Worm (Caenorhabditis elegans): ENCODE results near the gene Y39E4B.11.

Gene Y39E4B.11

DNA sequence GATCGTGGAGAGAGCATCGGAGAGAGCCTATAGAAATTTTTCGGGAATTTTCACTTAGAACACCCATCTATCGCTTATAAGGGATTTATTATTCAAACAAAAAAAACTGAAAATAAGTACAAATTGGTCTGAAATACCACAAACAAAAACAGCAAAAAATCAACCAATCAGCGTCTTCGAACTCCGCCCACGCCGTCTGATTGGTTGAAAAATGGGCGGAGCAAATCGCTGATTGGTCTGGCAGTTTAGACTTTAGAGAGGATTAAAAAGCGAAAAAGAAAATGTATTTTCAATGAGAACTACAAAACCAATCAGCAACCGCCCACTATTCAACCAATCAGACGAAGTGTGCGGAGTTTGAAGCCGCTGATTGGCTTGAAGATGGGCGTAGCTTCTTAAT lies 3.7 kb upstream of the Y39E4B.11 start:
- TF ChIP-seq dmd-6 (GFP tag; IDR thresholded peaks at IDR 0.05), result no peak

DNA sequence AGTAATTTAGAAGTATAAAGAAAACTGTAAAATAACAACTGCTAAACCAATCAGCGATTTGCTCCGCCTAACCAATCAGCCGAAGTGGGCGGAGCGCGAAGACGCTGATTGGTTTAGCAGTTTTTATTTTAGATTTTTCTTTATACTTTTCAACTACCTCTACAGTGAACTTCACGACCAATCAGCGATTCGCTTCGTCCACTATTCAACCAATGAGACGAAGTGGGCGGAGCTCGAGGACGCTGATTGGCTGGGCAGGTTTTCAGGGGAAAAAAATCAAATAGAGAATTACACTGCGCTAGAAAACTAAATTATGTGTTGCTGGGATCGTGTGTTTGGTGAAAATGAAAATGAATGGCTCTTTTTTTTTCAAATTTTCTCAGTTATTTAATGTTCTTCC lies 2.9 kb upstream of the Y39E4B.11 start:
- TF ChIP-seq aha-1 (tag) (peak; percentile 65), skn-1 (tag; optimal IDR thresholded peaks at IDR 0.05) (no peak), fos-1 (tag; optimal IDR thresholded peaks at IDR 0.05) (no peak), daf-16 (GFP tag; optimal IDR thresholded peaks at IDR 0.05) (no peak), daf-16 (tag; optimal IDR thresholded peaks at IDR 0.05) (no peak)

DNA sequence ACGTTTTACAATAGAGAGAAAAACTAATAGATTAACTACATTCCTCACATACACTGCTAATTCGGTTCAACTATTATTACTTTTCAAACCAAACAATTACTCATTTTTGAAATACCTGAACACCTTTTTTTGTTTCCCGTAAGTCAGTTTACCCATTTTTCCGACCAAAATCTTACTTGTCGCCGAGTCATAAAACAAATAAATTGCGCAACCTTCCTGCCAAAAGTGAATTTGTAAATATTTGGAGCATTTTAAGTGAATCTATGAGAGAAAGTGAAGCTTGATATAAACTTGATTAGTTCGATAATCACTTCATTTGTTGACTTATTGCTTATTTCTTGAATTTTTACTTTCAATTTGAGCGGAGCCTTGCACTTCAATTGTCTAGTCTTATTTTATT lies 4.2 kb downstream of the Y39E4B.11 start:
- TF ChIP-seq dmd-8 (GFP tag; IDR thresholded peaks at IDR 0.05), result no peak
- no peak for TF ChIP-seq F49E8.2 (tag; optimal IDR thresholded peaks at IDR 0.05; ENCODE audit: borderline replicate concordance)
- no peak for TF ChIP-seq duxl-1 (tag; optimal IDR thresholded peaks at IDR 0.05; ENCODE audit: poor library complexity)
- TF ChIP-seq Y48G9A.11 (GFP tag; IDR thresholded peaks at IDR 0.05), result no peak
- TF ChIP-seq nhr-77 (tag; optimal IDR thresholded peaks at IDR 0.05), result no peak
- no peak for TF ChIP-seq zip-11 (GFP tag; IDR thresholded peaks at IDR 0.05)
- TF ChIP-seq fkh-10 (GFP tag; optimal IDR thresholded peaks at IDR 0.05), result no peak
- no peak for TF ChIP-seq ces-1 (GFP tag; optimal IDR thresholded peaks at IDR 0.05)
- no peak for TF ChIP-seq zag-1 (tag; optimal IDR thresholded peaks at IDR 0.05)
- no peak for TF ChIP-seq gei-8 (GFP tag; optimal IDR thresholded peaks at IDR 0.05)
- no peak for TF ChIP-seq nhr-102 (tag; optimal IDR thresholded peaks at IDR 0.05)
- TF ChIP-seq nhr-11 (tag; optimal IDR thresholded peaks at IDR 0.05), result no peak
- TF ChIP-seq arid-1 (GFP tag; conservative IDR thresholded peaks at IDR 0.05), result no peak
- TF ChIP-seq nhr-76 (tag; optimal IDR thresholded peaks at IDR 0.05), result no peak
- TF ChIP-seq vab-7 (GFP tag; IDR thresholded peaks at IDR 0.05), result no peak
- TF ChIP-seq ctbp-1 (GFP tag; IDR thresholded peaks at IDR 0.05), result no peak
- TF ChIP-seq daf-16 (GFP tag; optimal IDR thresholded peaks at IDR 0.05), result no peak
- no peak for TF ChIP-seq daf-16 (tag; optimal IDR thresholded peaks at IDR 0.05)
- TF ChIP-seq hlh-11 (tag; optimal IDR thresholded peaks at IDR 0.05), result no peak
- TF ChIP-seq nhr-48 (tag; optimal IDR thresholded peaks at IDR 0.05), result no peak

DNA sequence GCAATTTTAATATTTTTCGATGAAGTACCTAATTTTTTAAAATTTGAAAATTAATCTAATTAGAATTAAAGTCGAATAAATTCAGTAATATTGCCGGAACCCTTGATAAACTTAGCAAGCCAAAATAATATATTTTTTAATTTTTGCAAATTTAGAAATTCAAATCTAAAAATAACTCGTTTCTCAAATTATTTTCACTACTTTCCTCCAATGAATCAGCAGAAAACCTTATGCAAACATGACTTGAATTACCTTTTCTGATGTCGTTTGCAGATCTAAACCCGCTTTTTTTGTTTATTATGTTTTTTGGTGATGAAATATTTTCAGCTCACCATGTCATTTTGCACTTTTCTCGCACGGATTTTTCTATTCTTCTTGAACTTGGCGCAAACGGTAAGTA lies 7.6 kb downstream of the Y39E4B.11 start, which contains the start of gene tsp-3:
TSS of gene tsp-3 (plus strand) at position 301 of the 400 bp plus-strand sequence.
- TF ChIP-seq lsy-2 (tag; optimal IDR thresholded peaks at IDR 0.05) (no peak), snpc-4 (tag; optimal IDR thresholded peaks at IDR 0.05) (no peak), egl-43 (GFP tag; IDR thresholded peaks at IDR 0.05) (no peak), daf-12 (tag; optimal IDR thresholded peaks at IDR 0.05) (no peak)

DNA sequence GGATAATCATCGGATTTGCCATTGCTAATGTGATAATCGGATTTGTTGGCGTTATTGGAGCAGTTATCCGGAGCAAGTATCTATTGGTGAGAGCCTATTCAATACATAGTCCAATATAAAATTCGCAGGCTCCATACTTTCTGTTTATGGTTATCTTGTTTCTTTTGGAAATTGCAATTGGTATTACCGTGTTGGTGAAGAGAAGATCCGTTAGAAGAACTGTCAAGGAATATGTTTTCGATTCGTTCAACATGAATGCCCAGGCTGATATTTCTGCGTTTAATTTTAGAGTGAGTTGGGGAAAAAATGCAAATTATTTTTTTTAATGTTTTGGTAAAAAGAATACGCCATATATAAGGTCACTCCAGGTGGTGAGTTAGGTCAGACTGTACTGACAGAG lies 8.3 kb downstream of the Y39E4B.11 start:
- TF ChIP-seq egl-27 (tag; optimal IDR thresholded peaks at IDR 0.05) (no peak), unc-62 (GFP tag; optimal IDR thresholded peaks at IDR 0.05 in 1 of 2) (peak in 1 of 2 experiments; percentile 92), unc-62 (tag; optimal IDR thresholded peaks at IDR 0.05) (no peak), lir-3 (tag; optimal IDR thresholded peaks at IDR 0.05) (no peak), php-3 (GFP tag; IDR thresholded peaks at IDR 0.05) (no peak)

DNA sequence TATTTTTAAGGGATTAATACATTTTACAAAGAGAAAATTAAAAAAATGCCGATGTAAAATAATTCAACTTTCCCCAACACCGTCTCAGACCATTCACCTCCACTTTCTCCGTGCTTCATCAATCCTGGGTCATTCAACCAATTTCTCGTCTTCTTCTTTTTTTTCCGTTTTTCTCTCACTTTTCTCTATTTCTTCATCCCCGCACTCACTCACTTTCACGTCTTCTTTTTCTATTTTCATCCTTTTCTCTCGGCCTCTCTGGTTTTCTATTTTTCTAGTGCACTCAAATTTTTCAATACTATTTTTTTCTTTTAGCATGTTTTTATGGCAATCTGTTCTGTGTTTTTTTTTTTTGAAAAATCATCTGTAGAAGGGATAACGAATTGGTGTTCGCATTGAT lies 10.9 kb downstream of the Y39E4B.11 start:
- no peak for TF ChIP-seq Y105C5A.15 (GFP tag; IDR thresholded peaks at IDR 0.05)
- TF ChIP-seq nhr-77 (tag; optimal IDR thresholded peaks at IDR 0.05), result no peak
- TF ChIP-seq ZK337.2 (GFP tag; IDR thresholded peaks at IDR 0.05), result no peak
- TF ChIP-seq lir-3 (tag; optimal IDR thresholded peaks at IDR 0.05), result no peak
- no peak for TF ChIP-seq hlh-11 (tag; optimal IDR thresholded peaks at IDR 0.05)
- no peak for TF ChIP-seq F37D6.2 (tag; optimal IDR thresholded peaks at IDR 0.05)
- no peak for TF ChIP-seq attf-4 (tag; optimal IDR thresholded peaks at IDR 0.05)
- no peak for TF ChIP-seq ama-1 (optimal IDR thresholded peaks at IDR 0.05)
- no peak for TF ChIP-seq zip-11 (GFP tag; IDR thresholded peaks at IDR 0.05)

All from whole organism, L4 larva.